Fruit fly (Drosophila melanogaster): ENCODE results near the gene CG6204.

The CG6204 gene

DNA sequence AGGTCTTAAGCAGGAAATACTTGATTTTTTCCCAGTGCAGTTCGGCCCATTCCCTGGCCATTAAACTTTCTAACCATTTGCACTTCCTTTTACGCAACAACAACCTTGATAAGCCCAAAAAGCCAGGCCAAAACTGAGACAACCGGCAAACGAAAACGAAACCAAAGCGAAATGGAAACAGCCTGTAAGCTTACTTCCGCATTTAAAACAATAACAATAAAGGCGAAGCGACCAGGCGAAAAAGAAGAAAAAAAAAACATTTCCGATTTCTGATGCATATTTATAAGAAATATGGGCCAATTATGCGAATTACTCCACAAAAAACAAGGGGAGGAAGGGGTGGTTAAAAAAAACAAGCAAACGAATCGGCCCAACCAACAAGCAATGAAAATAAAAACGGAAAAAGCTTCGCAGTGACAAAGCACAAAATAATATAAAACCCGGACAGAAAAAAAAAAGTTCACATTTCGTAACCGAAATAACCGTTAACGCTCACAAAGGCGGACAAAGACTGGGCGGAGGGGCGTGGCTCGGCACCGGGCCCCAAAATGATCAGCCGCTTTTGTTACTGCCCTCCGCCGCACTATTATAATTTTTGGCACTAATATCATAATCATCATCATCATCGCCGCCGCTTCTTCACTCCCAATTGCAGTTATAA is 11.7 kb downstream of the CG6204 start:
- TF ChIP-seq noc (tag; optimal IDR thresholded peaks at IDR 0.05) = no peak

DNA sequence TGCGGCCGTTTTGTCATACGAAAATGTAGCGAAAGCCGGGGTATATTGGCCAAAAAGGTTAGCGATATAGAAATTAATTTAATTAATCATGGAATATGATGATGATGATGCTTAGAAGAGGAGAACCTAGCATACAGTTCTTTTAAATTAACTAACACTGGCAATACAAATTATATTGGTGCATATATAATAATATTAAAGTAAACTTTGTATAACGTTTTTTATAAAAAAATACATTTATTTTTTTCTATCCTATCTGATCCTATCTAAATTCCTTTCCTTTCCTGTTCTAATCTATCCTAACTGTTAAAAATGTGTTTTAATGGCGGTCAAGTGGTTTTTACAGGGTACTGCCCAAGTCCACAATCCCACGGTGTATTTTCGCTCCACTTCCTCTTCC is 12.3 kb downstream of the CG6204 start:
- no peak for TF ChIP-seq noc (tag; optimal IDR thresholded peaks at IDR 0.05)

DNA sequence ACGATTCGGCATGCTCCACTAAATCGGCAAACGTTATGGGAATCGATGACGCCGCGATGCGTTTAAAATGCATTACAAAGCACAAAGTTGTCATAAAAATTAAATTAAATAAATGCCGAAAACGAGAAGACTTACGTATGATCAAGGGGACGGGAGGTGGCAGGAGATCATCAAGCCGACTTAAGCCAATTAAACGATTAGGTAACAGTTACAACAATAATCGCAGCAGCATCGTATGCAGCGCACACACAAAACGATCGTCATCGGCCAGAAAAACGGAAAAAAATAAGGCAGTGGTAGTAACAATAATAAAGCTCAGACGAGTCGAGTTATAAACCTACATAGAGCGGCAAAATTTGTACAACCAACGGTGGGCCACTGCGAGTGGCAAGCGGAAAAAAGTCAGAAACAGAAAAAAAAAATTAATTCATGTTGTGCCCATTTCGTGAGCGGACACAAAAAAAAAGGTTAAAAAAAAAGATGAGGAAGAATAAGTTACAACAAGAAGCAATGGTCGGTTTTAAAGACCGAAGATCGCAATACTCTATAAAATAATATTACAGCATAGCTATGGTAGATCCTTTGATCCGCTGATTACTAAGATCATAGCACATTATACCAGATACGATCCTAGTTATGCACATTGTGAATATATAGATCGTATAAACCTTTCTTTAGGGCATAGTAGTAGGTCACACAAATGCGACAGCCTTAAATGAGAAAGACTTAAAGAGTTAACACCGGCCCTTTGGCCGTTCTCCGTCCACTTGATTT is 12.9 kb downstream of the CG6204 start:
- TF ChIP-seq noc (tag; optimal IDR thresholded peaks at IDR 0.05) = no peak

DNA sequence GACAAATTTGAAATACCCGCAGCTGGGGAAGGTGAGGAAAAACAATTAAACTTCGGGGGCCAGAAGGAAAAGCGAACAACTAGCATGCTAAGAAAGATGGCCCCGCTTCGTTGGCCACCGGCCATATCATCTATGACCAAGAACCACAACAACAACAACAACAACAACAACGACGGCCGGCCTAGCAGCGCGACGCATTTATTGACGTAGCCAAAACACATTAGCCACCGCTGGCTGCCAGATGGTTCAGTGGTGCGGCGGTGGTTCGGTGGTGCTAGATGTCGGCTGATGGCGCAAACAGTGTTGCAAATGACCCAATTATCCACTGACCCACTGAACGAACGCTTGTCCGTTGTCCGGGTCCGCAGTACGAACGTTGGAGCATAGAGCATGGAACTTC is 20.0 kb downstream of the CG6204 start:
- TF ChIP-seq noc (tag; optimal IDR thresholded peaks at IDR 0.05) = no peak

DNA sequence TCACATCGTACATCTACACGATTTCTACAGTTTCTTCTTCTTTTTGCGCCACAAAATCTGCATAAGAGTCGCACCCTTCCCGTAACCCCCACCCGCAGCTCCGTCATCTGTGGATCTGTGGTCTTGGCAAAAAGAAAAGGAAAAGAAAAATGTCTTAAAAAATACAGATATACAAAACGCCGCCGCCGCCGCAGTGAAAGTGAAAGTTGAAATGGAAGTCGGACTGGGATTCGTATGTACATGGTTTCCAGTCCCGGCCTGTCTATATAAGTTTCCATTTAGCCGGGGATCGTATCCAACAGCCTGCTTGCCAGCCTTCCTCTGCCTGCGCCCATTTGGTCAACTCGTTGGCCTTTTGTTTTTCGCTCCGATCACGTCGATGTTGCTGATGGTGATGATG is 22.4 kb downstream of the CG6204 start:
- no peak for TF ChIP-seq noc (tag; optimal IDR thresholded peaks at IDR 0.05)

DNA sequence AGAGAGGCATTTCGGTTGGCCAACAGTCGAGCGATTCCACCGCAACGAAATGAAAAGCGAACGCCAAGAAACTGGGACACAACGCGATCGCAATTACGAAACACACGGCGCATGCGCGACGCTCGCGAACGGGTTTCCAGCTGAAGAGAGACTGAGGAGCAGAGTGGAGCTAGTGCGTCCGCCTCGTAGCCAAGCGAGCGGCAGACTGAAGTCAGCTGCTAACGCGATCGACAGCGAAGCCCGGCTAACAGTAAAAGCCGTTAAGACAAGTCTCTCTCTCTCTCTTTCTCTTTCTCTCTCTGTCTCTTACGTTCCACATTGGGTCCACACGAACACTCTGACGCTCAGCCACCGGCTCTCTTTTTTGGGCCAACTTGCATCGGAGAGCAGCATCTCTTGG is 24.9 kb downstream of the CG6204 start, which contains the start of gene CG17786:
TSS of gene CG17786 (minus strand) at position 154 of the 400 bp plus-strand sequence.
- TF ChIP-seq noc (tag; optimal IDR thresholded peaks at IDR 0.05) = no peak

DNA sequence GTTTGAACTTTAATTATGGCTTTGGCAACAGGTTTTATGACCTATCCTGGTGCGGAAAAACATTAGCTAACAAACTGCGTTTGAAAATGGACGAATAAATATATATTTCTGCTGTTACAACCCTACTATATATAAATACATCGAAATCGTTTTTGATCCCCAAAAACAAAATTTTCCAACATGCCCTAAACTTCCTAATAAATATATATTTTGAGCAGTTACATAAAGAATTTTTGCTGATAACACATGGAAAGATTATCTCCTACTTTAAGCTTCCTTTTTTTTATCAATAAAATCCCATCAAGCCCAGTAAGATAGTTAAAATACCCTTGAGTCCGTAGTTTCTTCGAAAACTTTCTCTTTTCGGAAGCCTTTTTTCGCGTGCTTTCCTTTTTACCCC is 25.5 kb downstream of the CG6204 start:
- TF ChIP-seq noc (tag; optimal IDR thresholded peaks at IDR 0.05) = no peak

DNA sequence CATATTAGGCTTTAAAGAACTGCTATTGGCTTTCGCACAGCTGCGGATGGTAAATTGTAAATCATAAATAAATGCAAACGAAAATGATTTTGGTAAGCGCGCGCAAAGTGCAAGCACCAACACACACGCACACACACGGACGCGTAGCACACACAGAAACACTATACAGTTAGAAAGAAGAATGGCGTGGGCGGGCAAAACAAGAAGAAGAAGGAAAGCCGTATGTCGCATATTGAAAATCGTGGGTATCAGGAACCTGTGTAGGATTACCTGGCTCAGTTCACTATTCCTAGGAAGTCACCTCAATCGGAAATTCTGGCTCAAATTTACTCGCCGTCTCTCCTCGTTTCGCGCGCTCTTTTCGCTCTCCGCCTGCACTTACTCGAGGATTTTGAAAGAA is 27.2 kb downstream of the CG6204 start, which contains the start of gene cav:
TSS of gene cav (plus strand) at position 259 of the 400 bp plus-strand sequence.
- no peak for TF ChIP-seq noc (tag; optimal IDR thresholded peaks at IDR 0.05)

DNA sequence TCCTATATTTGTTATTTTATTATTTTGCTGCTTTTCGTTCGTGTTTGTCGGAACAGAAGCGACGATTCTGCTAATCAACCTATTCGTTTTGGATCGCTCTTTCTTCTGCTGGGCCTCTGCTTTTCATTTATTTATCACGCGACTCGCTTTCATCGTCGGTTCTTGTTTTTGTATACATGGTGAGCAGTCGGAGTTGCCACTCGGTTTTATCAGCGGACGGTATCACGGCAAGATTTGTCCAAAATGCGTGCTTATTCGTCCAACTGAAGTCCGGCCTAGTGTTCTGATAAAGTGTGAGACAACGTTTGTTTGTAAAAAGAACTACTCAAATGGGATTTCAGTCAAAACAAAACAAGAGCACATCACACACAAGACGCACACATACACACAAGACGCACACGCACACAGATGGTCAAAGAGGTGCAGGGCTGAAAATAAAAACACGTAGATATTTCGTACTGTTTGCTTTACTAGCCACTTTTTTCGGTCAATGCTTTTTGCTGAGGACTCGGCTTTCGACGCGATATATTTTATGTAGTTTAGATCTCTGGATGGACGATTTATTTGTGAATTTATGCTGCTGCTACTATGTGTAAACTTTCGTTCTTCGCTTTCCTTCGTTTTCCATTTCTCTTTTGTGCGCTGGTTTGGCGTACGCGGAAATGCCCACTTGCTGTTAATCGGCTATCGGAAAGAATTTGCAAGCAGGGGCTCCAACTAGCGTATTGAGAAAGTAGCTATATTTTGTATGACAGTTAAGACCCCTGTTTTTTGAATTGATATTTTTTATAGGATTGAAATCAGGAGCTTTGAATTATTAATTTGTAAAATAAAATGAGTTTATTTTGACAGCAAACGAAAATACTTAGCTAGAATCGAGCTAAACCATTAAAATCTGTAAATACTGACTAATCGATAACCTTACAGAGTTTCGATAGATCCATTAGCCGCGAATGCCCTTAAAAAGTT is 28.0 kb downstream of the CG6204 start, which contains the start of gene twin:
TSS of gene twin (minus strand) at position 632 of the 969 bp plus-strand sequence.
- TF ChIP-seq noc (tag; optimal IDR thresholded peaks at IDR 0.05) = peak; percentile 14

DNA sequence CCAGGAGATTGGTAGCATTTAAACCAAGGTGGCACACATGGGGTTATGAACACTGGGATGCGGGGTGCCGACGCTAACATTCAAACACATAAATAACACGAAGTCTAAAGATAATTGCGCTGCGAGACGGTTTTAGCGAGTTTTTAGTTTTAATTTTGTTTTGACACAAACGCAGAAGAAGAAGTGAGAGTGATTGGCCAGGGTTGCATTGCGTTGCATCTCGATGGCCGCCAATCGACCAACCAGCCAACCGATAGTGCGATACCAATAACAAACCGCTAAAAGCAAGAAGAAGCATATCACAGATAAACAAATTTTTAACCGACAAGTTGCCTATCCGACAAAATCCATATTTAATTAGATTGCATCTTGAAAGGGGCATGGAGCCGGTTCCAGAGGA is 33.1 kb downstream of the CG6204 start, which contains the start of the genes Spps and CG13609:
TSS of gene Spps (minus strand) at position 191 of the 400 bp plus-strand sequence.
TSS of gene CG13609 (plus strand) at position 280 of the 400 bp plus-strand sequence.
- no peak for TF ChIP-seq noc (tag; optimal IDR thresholded peaks at IDR 0.05)

DNA sequence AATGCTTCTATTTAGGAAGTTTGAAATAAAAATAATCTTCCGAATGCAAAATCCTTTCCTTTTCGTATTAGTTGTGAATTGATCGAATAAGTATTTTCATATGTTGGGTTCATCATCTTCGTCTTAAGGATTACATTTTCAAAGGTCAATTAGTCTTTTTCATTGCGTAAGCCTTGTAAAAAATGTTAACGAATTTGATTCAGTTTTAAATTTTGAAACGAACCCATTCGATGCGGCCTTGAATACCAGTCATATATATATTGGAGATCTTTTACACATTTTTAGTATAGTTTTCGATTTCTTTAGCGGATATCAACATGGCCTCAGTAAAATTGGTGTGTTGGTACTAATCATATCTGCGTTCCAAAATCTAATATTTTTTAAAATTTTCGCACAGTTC is 35.0 kb downstream of the CG6204 start, which contains the start of gene Acp95EF:
TSS of gene Acp95EF (plus strand) at position 301 of the 400 bp plus-strand sequence.
- TF ChIP-seq noc (tag; optimal IDR thresholded peaks at IDR 0.05) = no peak

DNA sequence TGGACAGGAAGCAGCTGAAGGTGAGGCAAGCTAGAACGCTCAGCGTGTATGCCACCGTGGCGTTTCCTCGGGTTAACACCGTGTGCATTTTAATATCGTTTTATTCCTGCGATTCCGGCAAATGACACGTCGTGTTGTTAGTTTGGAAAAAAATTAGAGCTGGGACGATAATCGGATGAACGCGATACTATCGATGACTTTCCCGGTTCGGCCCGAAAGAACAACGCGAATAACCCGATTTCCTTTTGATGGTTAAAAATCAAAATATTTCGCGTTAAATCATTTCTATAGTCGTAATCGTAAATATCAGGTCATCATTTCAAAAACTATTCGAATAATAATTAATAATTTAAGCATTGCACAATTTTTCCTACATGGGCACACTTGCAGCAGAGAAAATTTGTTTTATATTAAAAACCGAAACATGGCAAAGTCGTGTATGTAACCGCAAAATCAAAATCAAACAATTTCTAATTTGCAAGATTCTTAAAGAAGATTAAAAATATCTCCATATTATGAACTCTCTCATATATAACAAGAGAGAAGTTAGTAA is 36.3 kb downstream of the CG6204 start, which contains the start of gene Spase22-23:
TSS of gene Spase22-23 (minus strand) at position 166 of the 553 bp plus-strand sequence.
- TF ChIP-seq noc (tag; optimal IDR thresholded peaks at IDR 0.05) = no peak

DNA sequence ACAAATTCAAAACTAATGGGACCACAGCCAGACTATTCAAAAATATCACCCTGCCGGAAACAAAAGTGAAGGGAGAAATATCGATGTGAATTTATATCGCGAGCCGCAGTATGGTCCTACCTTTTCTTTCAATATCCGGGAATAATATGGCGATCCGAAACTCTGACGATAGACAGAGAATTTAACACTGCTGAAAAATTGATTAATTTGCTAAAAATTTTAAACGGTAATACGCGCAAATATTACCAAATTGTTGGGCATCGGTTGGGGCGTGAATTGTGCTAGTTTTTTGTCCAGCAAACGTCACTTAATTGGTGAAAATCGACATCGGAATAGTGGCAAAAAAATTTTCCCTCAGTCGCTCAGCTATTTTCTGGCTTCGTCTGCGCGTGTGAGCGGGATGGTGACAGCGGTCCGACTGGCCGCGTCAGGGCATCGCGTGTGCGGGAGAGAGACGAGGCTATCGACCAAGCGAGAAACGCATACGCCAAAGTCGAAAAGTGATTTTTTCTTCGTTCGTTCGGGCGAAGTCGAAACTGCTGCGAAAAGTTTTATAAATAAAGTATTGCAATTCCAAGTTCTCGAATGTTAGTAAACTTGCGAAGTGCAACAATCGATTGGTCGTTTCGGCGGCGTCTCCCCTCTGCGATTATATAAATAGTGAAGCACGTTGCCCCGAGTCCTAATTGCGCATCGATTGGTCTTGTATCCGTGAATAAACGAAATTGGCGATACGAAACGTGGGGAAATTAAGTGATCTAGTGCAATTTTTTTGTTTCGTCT is 37.0 kb downstream of the CG6204 start, which contains the start of gene mask:
TSS of gene mask (plus strand) at position 140 of the 783 bp plus-strand sequence.
- peak; percentile 35 for TF ChIP-seq noc (tag; optimal IDR thresholded peaks at IDR 0.05)

DNA sequence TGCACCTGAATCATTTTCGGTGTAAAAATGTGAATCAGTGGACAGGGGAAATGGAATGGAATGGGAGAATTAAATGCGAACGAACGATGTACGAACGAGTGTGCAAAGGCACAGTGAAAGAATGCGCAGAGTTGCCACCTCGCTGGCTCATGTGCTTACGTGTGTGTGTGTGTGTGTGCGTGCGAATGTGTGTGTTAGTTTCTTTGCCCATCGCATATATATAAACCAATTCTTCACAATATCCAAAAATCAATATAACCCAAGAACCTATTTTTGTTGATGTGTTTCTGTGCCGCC is 37.5 kb downstream of the CG6204 start:
- no peak for TF ChIP-seq noc (tag; optimal IDR thresholded peaks at IDR 0.05)

All from whole organism, larva.